Worm (Caenorhabditis elegans): ENCODE results near the gene F10B5.2.

The F10B5.2 gene

ce11 chrII:8141135-8141534 is 3.4 kb upstream of the F10B5.2 start (continued):
- TF ChIP-seq rpc-1 (optimal IDR thresholded peaks at IDR 0.05) (no peak), rpc-1 (tag; optimal IDR thresholded peaks at IDR 0.05) (no peak), nfya-2 (GFP tag; IDR thresholded peaks at IDR 0.05) (peak; percentile 73; the same call in 1 of the 2 replicates), repo-1 (tag; optimal IDR thresholded peaks at IDR 0.05) (peak; percentile 15), die-1 (tag; optimal IDR thresholded peaks at IDR 0.05) (peak; percentile 16), madf-6 (GFP tag; IDR thresholded peaks at IDR 0.05) (peak; percentile 36; the same call in 1 of the 2 replicates)

DNA sequence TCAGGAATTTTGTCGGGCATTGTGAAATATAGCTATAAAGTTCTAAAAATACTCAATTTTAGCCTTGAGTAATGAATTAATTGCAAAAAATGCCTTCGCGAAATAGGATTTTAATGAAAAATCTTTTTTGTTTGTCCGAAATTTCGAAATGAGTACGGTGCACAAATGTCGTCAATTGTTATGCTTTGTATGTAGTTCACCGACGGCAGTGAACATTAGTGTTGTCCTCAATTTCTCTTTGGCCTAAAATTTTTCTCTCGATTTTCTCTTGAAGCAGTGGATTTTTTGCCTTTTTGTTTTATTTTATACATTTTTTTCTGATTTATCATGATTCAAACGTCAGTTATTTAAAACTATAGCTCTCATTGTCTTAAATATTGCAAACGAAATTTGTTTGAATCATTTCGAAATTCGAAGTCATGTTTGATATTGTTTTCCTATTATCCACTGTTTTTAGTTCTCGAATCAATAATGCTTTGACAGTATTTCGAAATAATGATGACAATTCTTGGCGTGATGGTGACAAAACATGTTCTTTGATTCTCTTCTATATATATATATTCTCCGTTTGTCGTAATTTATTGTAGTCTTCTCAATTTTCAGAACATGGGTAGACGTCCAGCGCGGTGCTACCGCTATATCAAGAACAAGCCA is 1.2 kb upstream of the F10B5.2 start, which contains the start of the genes ints-11 and rpl-10:
Gene ints-11 (minus strand): TSS at position 201 of the 654 bp plus-strand sequence.
Gene rpl-10 (plus strand): TSS at position 604 of the 654 bp plus-strand sequence.
- TF ChIP-seq hlh-12 (tag; optimal IDR thresholded peaks at IDR 0.05) (no peak), lin-35 (GFP tag; optimal IDR thresholded peaks at IDR 0.05) (peak in 1 of 3 experiments; percentile 18), snpc-4 (GFP tag; optimal IDR thresholded peaks at IDR 0.05) (no peak), snpc-4 (tag; optimal IDR thresholded peaks at IDR 0.05) (peak in 1 of 4 experiments; percentile 47), pha-4 (tag; optimal IDR thresholded peaks at IDR 0.05) (peak; percentile 30), attf-5 (GFP tag; optimal IDR thresholded peaks at IDR 0.05) (peak; percentile 29), cebp-1 (GFP tag; IDR thresholded peaks at IDR 0.05) (no peak), cebp-1 (tag; optimal IDR thresholded peaks at IDR 0.05) (peak; percentile 55), F33H1.4 (GFP tag; IDR thresholded peaks at IDR 0.05) (peak; percentile 67), nfya-1 (tag; optimal IDR thresholded peaks at IDR 0.05; ENCODE audit: borderline replicate concordance, insufficient read depth) (no peak), lsl-1 (GFP tag; optimal IDR thresholded peaks at IDR 0.05) (peak; percentile 15)

- TF ChIP-seq hmg-20 (GFP tag; IDR thresholded peaks at IDR 0.05) (no peak), unc-62 (GFP tag; optimal IDR thresholded peaks at IDR 0.05) (no peak), nhr-80 (tag; optimal IDR thresholded peaks at IDR 0.05) (no peak)
Measured at ce11 chrII:8149930-8150329, 5.4 kb downstream of the F10B5.2 start, which contains the start of gene F10B5.3. TSS of gene F10B5.3 (minus strand) at chrII:8150030.

DNA sequence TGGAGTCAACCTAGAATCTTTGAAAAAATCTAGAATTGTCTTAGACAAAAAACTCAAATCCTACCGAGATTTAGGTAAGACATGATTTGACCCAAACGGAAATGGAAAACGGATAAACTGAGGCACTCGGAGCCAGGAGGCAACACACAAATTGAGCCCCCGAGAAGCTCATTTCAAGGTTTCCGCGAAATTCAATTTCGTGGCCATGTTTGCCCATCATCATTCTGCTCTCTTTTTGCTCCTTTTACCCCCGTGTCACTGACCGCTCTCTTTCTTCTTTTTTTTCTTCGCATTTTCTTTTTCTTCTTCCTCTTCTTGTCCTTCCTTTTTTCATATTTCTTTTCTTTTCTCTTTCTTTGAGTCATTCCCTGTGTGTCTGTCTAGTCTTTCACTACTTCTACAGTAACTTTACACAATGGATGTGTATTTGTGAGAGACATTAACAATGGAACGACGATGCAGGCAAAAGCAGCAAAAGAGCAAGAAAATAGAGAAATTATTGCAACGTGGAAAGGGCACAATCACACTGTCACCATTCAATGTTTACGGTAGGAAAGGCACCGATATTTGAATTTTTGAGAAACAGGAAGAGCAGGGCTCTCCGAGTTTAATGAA is 8.3 kb downstream of the F10B5.2 start:
- TF ChIP-seq egl-44 (GFP tag; IDR thresholded peaks at IDR 0.05) (no peak), chd-7 (tag; optimal IDR thresholded peaks at IDR 0.05) (no peak), lin-35 (GFP tag; optimal IDR thresholded peaks at IDR 0.05) (no peak), mel-28 (tag; optimal IDR thresholded peaks at IDR 0.05; ENCODE audit: borderline replicate concordance) (no peak), rec-8 (tag; optimal IDR thresholded peaks at IDR 0.05) (no peak), B0336.3 (GFP tag; IDR thresholded peaks at IDR 0.05) (no peak), ZK185.1 (tag; optimal IDR thresholded peaks at IDR 0.05; ENCODE audit: poor library complexity, severe bottlenecking) (no peak), lag-1 (GFP tag; IDR thresholded peaks at IDR 0.05) (no peak), let-607 (tag; optimal IDR thresholded peaks at IDR 0.05) (no peak), ceh-58 (GFP tag; IDR thresholded peaks at IDR 0.05) (no peak)

ce11 chrII:8156845-8157373 is 12.3 kb downstream of the F10B5.2 start, which contains the start of the genes tub-1 and tmem-138:
TSS of gene tub-1 (minus strand) at chrII:8156945.
TSS of gene tmem-138 (plus strand) at chrII:8157323.
- TF ChIP-seq lsl-1 (GFP tag; optimal IDR thresholded peaks at IDR 0.05) (no peak), lin-40 (tag; optimal IDR thresholded peaks at IDR 0.05) (no peak), D2030.7 (GFP tag; IDR thresholded peaks at IDR 0.05) (no peak), F39B2.1 (GFP tag; IDR thresholded peaks at IDR 0.05) (no peak), pha-4 (tag; optimal IDR thresholded peaks at IDR 0.05) (no peak), cebp-1 (GFP tag; IDR thresholded peaks at IDR 0.05) (no peak), cebp-1 (tag; optimal IDR thresholded peaks at IDR 0.05) (no peak), dpff-1 (tag; optimal IDR thresholded peaks at IDR 0.05) (no peak), sea-2 (GFP tag; IDR thresholded peaks at IDR 0.05) (no peak), him-1 (tag; optimal IDR thresholded peaks at IDR 0.05) (no peak)
